Fruit fly (Drosophila melanogaster) S2 (cell line): ENCODE measurements around the gene PsGEF.

Experiments used
- CG8478 ChIP-seq: fragments of >200 bp; optimal IDR thresholded peaks from 2 replicates; lab custom pipeline; 2018
- CTCF ChIP-seq, 2 experiments: fragments of >200 bp; optimal IDR thresholded peaks; 2 replicates each; lab custom pipeline; 2018

DNA sequence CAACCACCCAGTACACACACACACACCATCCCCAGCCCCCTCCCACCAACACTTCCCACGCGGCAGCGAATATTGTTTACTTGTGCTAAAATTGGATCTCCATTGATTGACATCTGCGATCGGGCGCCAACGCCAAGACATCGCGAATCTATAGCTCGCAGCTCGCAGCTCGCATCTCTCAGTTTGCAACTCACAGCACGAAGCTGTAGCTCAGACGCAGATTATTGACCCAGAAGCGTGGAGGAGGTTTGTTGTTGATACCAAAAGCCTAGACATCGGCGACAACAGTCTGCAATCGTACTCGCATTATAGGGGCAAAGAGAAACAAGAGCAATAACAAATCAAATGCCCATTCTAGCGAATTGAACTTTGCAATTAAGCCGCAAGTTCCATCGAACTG is 50.3 kb downstream of the PsGEF start:
- no peak for TF ChIP-seq CG8478 (lab: Kevin White, UChicago)
- TF ChIP-seq CTCF (optimal IDR thresholded peaks at IDR 0.05; lab: Kevin White, UChicago), result no peak
